Worm (Caenorhabditis elegans) whole organism, midembryonic: ENCODE results near the gene F45G2.8.

Experiments
- T22C8.4 ChIP-seq: fragments of 200-800 bp; sonication (Bioruptor generic); IDR thresholded peaks from 2 replicates; pipeline ENCODE4 v1.3.6; 2022; ENCODE audit warnings: missing genetic modification characterization, missing compliant biosample characterization
- cog-1 ChIP-seq: sonication (generic microtip); optimal IDR thresholded peaks from 2 replicates; lab custom pipeline; 2016; ENCODE audit warnings: missing genetic modification characterization, missing compliant biosample characterization
- flt-1 ChIP-seq: fragments of 200-800 bp; sonication (Bioruptor generic); IDR thresholded peaks from 2 replicates; pipeline ENCODE4 v1.3.6; 2022; ENCODE audit warnings: missing genetic modification characterization, missing compliant biosample characterization
- klf-2 ChIP-seq: fragments of 200-800 bp; sonication (Bioruptor generic); conservative IDR thresholded peaks from 2 replicates; pipeline ENCODE4 v1.3.6; 2022; ENCODE audit warnings: missing genetic modification reagents, missing genetic modification characterization, missing compliant biosample characterization
- med-1 ChIP-seq: sonication (generic microtip); optimal IDR thresholded peaks from 2 replicates; lab custom pipeline; 2017; ENCODE audit warnings: missing genetic modification characterization, mild to moderate bottlenecking, missing compliant biosample characterization, antibody characterized with exemption, missing genetic modification reagents; ENCODE audit not compliant: insufficient read depth
- ref-1 ChIP-seq: fragments of 200-800 bp; sonication (Bioruptor generic); conservative IDR thresholded peaks from 2 replicates; pipeline ENCODE4 v1.3.6; 2022; ENCODE audit warnings: missing genetic modification reagents, missing genetic modification characterization, missing compliant biosample characterization
- tab-1 ChIP-seq: fragments of 200-800 bp; sonication (Bioruptor generic); IDR thresholded peaks from 2 replicates; pipeline ENCODE4 v1.3.6; 2022; ENCODE audit warnings: missing genetic modification characterization, missing compliant biosample characterization
- ztf-23 ChIP-seq: fragments of 200-800 bp; sonication (Bioruptor generic); IDR thresholded peaks from 2 replicates; pipeline ENCODE4 v1.3.6; 2022; ENCODE audit warnings: missing genetic modification reagents, missing genetic modification characterization, missing compliant biosample characterization
- ztf-29 ChIP-seq: fragments of 200-800 bp; sonication (Bioruptor generic); IDR thresholded peaks from 2 replicates; pipeline ENCODE4 v1.3.6; 2022; ENCODE audit warnings: missing genetic modification reagents, missing genetic modification characterization, missing compliant biosample characterization

F45G2.8 gene

ce11 chrIII:13435570-13435969 is at the start of gene F45G2.8:
Gene F45G2.8 (minus strand): TSS chrIII:13435670.
- no peak for TF ChIP-seq flt-1
- TF ChIP-seq ref-1 (GFP tag; lab: Robert Waterston, UW), result no peak
- no peak for TF ChIP-seq med-1
- no peak for TF ChIP-seq cog-1

ce11 chrIII:13484024-13484423 is 48.6 kb upstream of the F45G2.8 start, which contains the start of gene acc-4:
Gene acc-4 (minus strand): TSS chrIII:13484124.
- TF ChIP-seq med-1, result no peak
- no peak for TF ChIP-seq ztf-29 (GFP tag; lab: Robert Waterston, UW)
- no peak for TF ChIP-seq ztf-23 (GFP tag; lab: Robert Waterston, UW)
- no peak for TF ChIP-seq T22C8.4 (GFP tag; lab: Robert Waterston, UW)
- no peak for TF ChIP-seq ref-1 (GFP tag; lab: Robert Waterston, UW)
- TF ChIP-seq flt-1, result no peak
- no peak for TF ChIP-seq klf-2 (GFP tag; lab: Robert Waterston, UW)
- TF ChIP-seq tab-1, result no peak
- TF ChIP-seq cog-1, result no peak

ce11 chrIII:13476682-13477081 is 41.2 kb upstream of the F45G2.8 start, which contains the start of gene T27E9.6:
Gene T27E9.6 (minus strand): TSS chrIII:13476782.
- TF ChIP-seq ztf-23 (GFP tag; lab: Robert Waterston, UW) (no peak), med-1 (no peak), cog-1 (no peak), klf-2 (GFP tag; lab: Robert Waterston, UW) (no peak), tab-1 (no peak), ztf-29 (GFP tag; lab: Robert Waterston, UW) (no peak), flt-1 (no peak), T22C8.4 (GFP tag; lab: Robert Waterston, UW) (no peak), ref-1 (GFP tag; lab: Robert Waterston, UW) (no peak)

ce11 chrIII:13474482-13474881 is 39.0 kb upstream of the F45G2.8 start:
- TF ChIP-seq tab-1, result no peak
- TF ChIP-seq T22C8.4 (GFP tag; lab: Robert Waterston, UW), result no peak
- no peak for TF ChIP-seq ztf-23 (GFP tag; lab: Robert Waterston, UW)
- no peak for TF ChIP-seq ztf-29 (GFP tag; lab: Robert Waterston, UW)
- no peak for TF ChIP-seq cog-1
- TF ChIP-seq klf-2 (GFP tag; lab: Robert Waterston, UW), result no peak
- TF ChIP-seq flt-1, result no peak; the same call in 1 of the 2 replicates
- TF ChIP-seq ref-1 (GFP tag; lab: Robert Waterston, UW), result no peak
- TF ChIP-seq med-1, result no peak

ce11 chrIII:13471504-13471903 is 36.0 kb upstream of the F45G2.8 start, which contains the start of gene pssy-2:
Gene pssy-2 (plus strand): TSS chrIII:13471804.
- no peak for TF ChIP-seq tab-1
- no peak for TF ChIP-seq med-1
- no peak for TF ChIP-seq ref-1 (GFP tag; lab: Robert Waterston, UW)
- no peak for TF ChIP-seq ztf-29 (GFP tag; lab: Robert Waterston, UW)
- TF ChIP-seq T22C8.4 (GFP tag; lab: Robert Waterston, UW), result no peak
- TF ChIP-seq klf-2 (GFP tag; lab: Robert Waterston, UW), result no peak
- TF ChIP-seq flt-1, result no peak

ce11 chrIII:13465918-13466592 is 30.6 kb upstream of the F45G2.8 start, which contains the start of gene cdk-5:
Gene cdk-5 (minus strand): TSS chrIII:13466342.
- TF ChIP-seq flt-1, result no peak
- 0 out of 2 replicates have a peak, but pooled peaks have one; percentile 6 for TF ChIP-seq ztf-23 (GFP tag; lab: Robert Waterston, UW)
- no peak for TF ChIP-seq ztf-29 (GFP tag; lab: Robert Waterston, UW)

ce11 chrIII:13464493-13465362 is 29.3 kb upstream of the F45G2.8 start, which contains the start of gene kel-3:
Gene kel-3 (plus strand): TSS chrIII:13464820.
- TF ChIP-seq tab-1 (no peak), cog-1 (no peak), ref-1 (GFP tag; lab: Robert Waterston, UW) (no peak), med-1 (no peak), klf-2 (GFP tag; lab: Robert Waterston, UW) (no peak), T22C8.4 (GFP tag; lab: Robert Waterston, UW) (no peak), ztf-23 (GFP tag; lab: Robert Waterston, UW) (no peak), flt-1 (no peak), ztf-29 (GFP tag; lab: Robert Waterston, UW) (no peak)

ce11 chrIII:13462965-13463783 is 27.7 kb upstream of the F45G2.8 start, which contains the start of gene ant-1.1:
Gene ant-1.1 (plus strand): TSS chrIII:13463163.
- TF ChIP-seq flt-1 (peak; percentile 85), med-1 (no peak), klf-2 (GFP tag; lab: Robert Waterston, UW) (peak; percentile 58; the same call in 1 of the 2 replicates), ref-1 (GFP tag; lab: Robert Waterston, UW) (no peak), tab-1 (no peak), ztf-29 (GFP tag; lab: Robert Waterston, UW) (0 out of 2 replicates have a peak, but pooled peaks have one; percentile 28), T22C8.4 (GFP tag; lab: Robert Waterston, UW) (peak; percentile 39), ztf-23 (GFP tag; lab: Robert Waterston, UW) (peak; percentile 85)

ce11 chrIII:13462138-13462634 is 26.7 kb upstream of the F45G2.8 start, which contains the start of the genes abcf-2 and T27E9.2:
Gene abcf-2 (minus strand): TSS chrIII:13462238.
Gene T27E9.2 (minus strand): TSS chrIII:13462584.
- TF ChIP-seq tab-1 (no peak), flt-1 (no peak), ztf-29 (GFP tag; lab: Robert Waterston, UW) (no peak), T22C8.4 (GFP tag; lab: Robert Waterston, UW) (no peak), ztf-23 (GFP tag; lab: Robert Waterston, UW) (no peak), klf-2 (GFP tag; lab: Robert Waterston, UW) (no peak), cog-1 (no peak), ref-1 (GFP tag; lab: Robert Waterston, UW) (no peak)
